Worm (Caenorhabditis elegans) whole organism, L3 larva: Measurements from ENCODE around the gene ZK470.1.
A peak's percentile ranks its signal among the peaks of the same experiment; 100 is the strongest.

Experiments
- R02D3.7 ChIP-seq: fragments of 150-350 bp; optimal IDR thresholded peaks from 2 replicates; lab custom pipeline; 2014; ENCODE audit warnings: missing biosample characterization, missing genetic modification characterization
- ZK546.5 ChIP-seq: sonication (generic microtip); optimal IDR thresholded peaks from 2 replicates; lab custom pipeline; 2017; ENCODE audit warnings: missing biosample characterization, missing genetic modification characterization
- aly-2 ChIP-seq: fragments of 150-350 bp; optimal IDR thresholded peaks from 2 replicates; lab custom pipeline; 2014; ENCODE audit warnings: missing biosample characterization, missing genetic modification characterization
- ama-1 ChIP-seq: fragments of 150-350 bp; optimal IDR thresholded peaks from 2 replicates; lab custom pipeline; 2018
- ceh-16 ChIP-seq: sonication (generic microtip); optimal IDR thresholded peaks from 2 replicates; lab custom pipeline; 2017; ENCODE audit warnings: missing biosample characterization, missing genetic modification characterization
- ceh-28 ChIP-seq: fragments of 150-350 bp; optimal IDR thresholded peaks from 2 replicates; lab custom pipeline; 2014; ENCODE audit warnings: missing biosample characterization, missing genetic modification reagents, missing genetic modification characterization
- ceh-82 ChIP-seq: fragments of 150-350 bp; optimal IDR thresholded peaks from 2 replicates; lab custom pipeline; 2014; ENCODE audit warnings: missing biosample characterization, missing genetic modification characterization
- ceh-9 ChIP-seq: sonication (generic microtip); optimal IDR thresholded peaks from 2 replicates; lab custom pipeline; 2018; ENCODE audit warnings: missing biosample characterization, missing genetic modification characterization
- egl-27 ChIP-seq: sonication (generic microtip); optimal IDR thresholded peaks from 4 replicates; lab custom pipeline; 2017; ENCODE audit warnings: missing biosample characterization, missing genetic modification reagents, missing genetic modification characterization
- egl-5 ChIP-seq: fragments of 150-350 bp; optimal IDR thresholded peaks from 2 replicates; lab custom pipeline; 2017; ENCODE audit warnings: missing biosample characterization, missing genetic modification reagents, missing genetic modification characterization, inconsistent platforms
- elt-1 ChIP-seq: fragments of 150-350 bp; optimal IDR thresholded peaks from 2 replicates; lab custom pipeline; 2014; ENCODE audit warnings: missing biosample characterization, missing genetic modification characterization
- elt-3 ChIP-seq, 3 experiments: fragments of 150-350 bp in 1 of 3; sonication (generic microtip) in 2 of 3; optimal IDR thresholded peaks; 2 replicates in 2 of 3; 4 replicates in 1 of 3; lab custom pipeline; 2014 to 2017; ENCODE audit warnings: missing biosample characterization in 3 of 3, missing genetic modification characterization in 3 of 3
- fkh-10 ChIP-seq: sonication (generic microtip); optimal IDR thresholded peaks from 2 replicates; lab custom pipeline; 2017; ENCODE audit warnings: missing biosample characterization, missing genetic modification reagents, missing genetic modification characterization
- fkh-2 ChIP-seq: fragments of 150-350 bp; optimal IDR thresholded peaks from 2 replicates; lab custom pipeline; 2014; ENCODE audit warnings: missing biosample characterization, missing genetic modification reagents, missing genetic modification characterization
- fos-1 ChIP-seq: fragments of 150-350 bp; optimal IDR thresholded peaks from 2 replicates; lab custom pipeline; 2014; ENCODE audit warnings: missing biosample characterization, missing genetic modification characterization
- lin-15B ChIP-seq: fragments of 150-350 bp; optimal IDR thresholded peaks from 2 replicates; lab custom pipeline; 2014; ENCODE audit warnings: missing biosample characterization, missing genetic modification characterization
- lin-39 ChIP-seq: fragments of 150-350 bp; optimal IDR thresholded peaks from 2 replicates; lab custom pipeline; 2018; ENCODE audit warnings: missing biosample characterization, missing genetic modification reagents, missing genetic modification characterization
- lsy-12 ChIP-seq: sonication (generic microtip); optimal IDR thresholded peaks from 2 replicates; lab custom pipeline; 2016; ENCODE audit warnings: mild to moderate bottlenecking, missing genetic modification characterization, missing compliant biosample characterization
- mml-1 ChIP-seq: fragments of 150-350 bp; sonication (generic microtip); optimal IDR thresholded peaks from 3 replicates; lab custom pipeline; 2014; ENCODE audit warnings: missing biosample characterization, missing genetic modification characterization
- nfya-1 ChIP-seq: sonication (generic microtip); optimal IDR thresholded peaks from 2 replicates; lab custom pipeline; 2017; ENCODE audit warnings: missing genetic modification characterization, mild to moderate bottlenecking, missing compliant biosample characterization, antibody characterized with exemption, moderate library complexity; ENCODE audit not compliant: insufficient read depth
- nhr-11 ChIP-seq: fragments of 150-350 bp; optimal IDR thresholded peaks from 2 replicates; lab custom pipeline; 2014; ENCODE audit warnings: missing biosample characterization, missing genetic modification characterization
- nhr-12 ChIP-seq: fragments of 150-350 bp; optimal IDR thresholded peaks from 2 replicates; lab custom pipeline; 2014; ENCODE audit warnings: missing biosample characterization, missing genetic modification characterization
- nhr-23 ChIP-seq: fragments of 150-350 bp; optimal IDR thresholded peaks from 2 replicates; lab custom pipeline; 2014; ENCODE audit warnings: missing biosample characterization, missing genetic modification reagents, missing genetic modification characterization
- nhr-237 ChIP-seq: fragments of 150-350 bp; optimal IDR thresholded peaks from 2 replicates; lab custom pipeline; 2014; ENCODE audit warnings: missing biosample characterization, missing genetic modification characterization
- nhr-25 ChIP-seq: sonication (generic microtip); optimal IDR thresholded peaks from 2 replicates; lab custom pipeline; 2017; ENCODE audit warnings: missing biosample characterization, missing genetic modification characterization
- nhr-28 ChIP-seq: fragments of 150-350 bp; optimal IDR thresholded peaks from 2 replicates; lab custom pipeline; 2014; ENCODE audit warnings: missing biosample characterization, missing genetic modification characterization
- nhr-43 ChIP-seq: sonication (generic microtip); optimal IDR thresholded peaks from 2 replicates; lab custom pipeline; 2016; ENCODE audit warnings: mild to moderate bottlenecking, missing genetic modification characterization, missing compliant biosample characterization; ENCODE audit not compliant: poor library complexity, severe bottlenecking
- nhr-67 ChIP-seq: fragments of 150-350 bp; optimal IDR thresholded peaks from 2 replicates; lab custom pipeline; 2014; ENCODE audit warnings: missing biosample characterization, missing genetic modification characterization
- nhr-76 ChIP-seq: fragments of 150-350 bp; sonication (generic microtip); optimal IDR thresholded peaks from 5 replicates; lab custom pipeline; 2014; ENCODE audit warnings: missing biosample characterization, missing genetic modification characterization
- nhr-77 ChIP-seq: fragments of 150-350 bp; optimal IDR thresholded peaks from 2 replicates; lab custom pipeline; 2014; ENCODE audit warnings: missing biosample characterization, missing genetic modification characterization
- pha-4 ChIP-seq: fragments of 150-350 bp; optimal IDR thresholded peaks from 2 replicates; lab custom pipeline; 2014; ENCODE audit warnings: missing biosample characterization, missing genetic modification reagents, missing genetic modification characterization
- sea-2 ChIP-seq: fragments of 150-350 bp; sonication (generic microtip); optimal IDR thresholded peaks from 4 replicates; lab custom pipeline; 2014; ENCODE audit warnings: missing biosample characterization, missing genetic modification reagents, missing genetic modification characterization
- skn-1 ChIP-seq: fragments of 150-350 bp; optimal IDR thresholded peaks from 2 replicates; lab custom pipeline; 2014; ENCODE audit warnings: missing biosample characterization, missing genetic modification characterization
- snpc-4 ChIP-seq: fragments of 150-350 bp; optimal IDR thresholded peaks from 2 replicates; lab custom pipeline; 2014; ENCODE audit warnings: missing biosample characterization, missing genetic modification characterization
- unc-39 ChIP-seq: sonication (generic microtip); optimal IDR thresholded peaks from 4 replicates; lab custom pipeline; 2017; ENCODE audit warnings: missing biosample characterization, missing genetic modification characterization
- unc-62 ChIP-seq: fragments of 150-350 bp; sonication (generic microtip); optimal IDR thresholded peaks from 4 replicates; lab custom pipeline; 2014; ENCODE audit warnings: missing biosample characterization, missing genetic modification reagents, missing genetic modification characterization
- zag-1 ChIP-seq: fragments of 150-350 bp; optimal IDR thresholded peaks from 2 replicates; lab custom pipeline; 2014; ENCODE audit warnings: missing biosample characterization, missing genetic modification characterization
- ztf-11 ChIP-seq: fragments of 150-350 bp; optimal IDR thresholded peaks from 2 replicates; lab custom pipeline; 2014; ENCODE audit warnings: missing biosample characterization, missing genetic modification characterization

Gene ZK470.1

ce11 chrX:4147600-4148448 is 15.7 kb upstream of the ZK470.1 start (continued):
- no peak for TF ChIP-seq unc-39 (tag; lab: Kevin White, UChicago)
- TF ChIP-seq ceh-28 (tag; lab: Kevin White, UChicago): no peak
- TF ChIP-seq nhr-67 (tag; lab: Kevin White, UChicago): no peak
- no peak for TF ChIP-seq lin-15B (tag; lab: Kevin White, UChicago)
- TF ChIP-seq snpc-4: no peak

- peak; percentile 16 for TF ChIP-seq nhr-43 (tag; lab: Kevin White, UChicago)
- TF ChIP-seq nhr-76 (tag; lab: Kevin White, UChicago): no peak
Observed at ce11 chrX:4148449-4149031, 15.0 kb upstream of the ZK470.1 start.

- TF ChIP-seq lsy-12 (tag; lab: Kevin White, UChicago): no peak
- no peak for TF ChIP-seq nhr-28 (tag; lab: Kevin White, UChicago)
- no peak for TF ChIP-seq nhr-76 (tag; lab: Kevin White, UChicago)
- TF ChIP-seq fos-1: no peak
- TF ChIP-seq, all 47 proteins: peak for 0
Observed at ce11 chrX:4151206-4151605, 12.3 kb upstream of the ZK470.1 start.

- no peak for TF ChIP-seq mml-1 (tag; lab: Kevin White, UChicago)
- peak; percentile 21 for TF ChIP-seq egl-5
- TF ChIP-seq nhr-11 (tag; lab: Kevin White, UChicago): no peak
- no peak for TF ChIP-seq R02D3.7 (tag; lab: Kevin White, UChicago)
- TF ChIP-seq nhr-12 (tag; lab: Kevin White, UChicago): no peak
Observed at ce11 chrX:4153343-4153742, 10.1 kb upstream of the ZK470.1 start, which contains the start of gene nck-1. TSS of gene nck-1 (minus strand) at chrX:4153443.

ce11 chrX:4154784-4155183 is 8.7 kb upstream of the ZK470.1 start:
- peak; percentile 82 for TF ChIP-seq egl-5
- TF ChIP-seq nfya-1 (tag; lab: Kevin White, UChicago): peak; percentile 24
- no peak for TF ChIP-seq nhr-67 (tag; lab: Kevin White, UChicago)
- TF ChIP-seq nhr-23 (tag; lab: Kevin White, UChicago): no peak
- peak; percentile 92 for TF ChIP-seq lin-39 (tag; lab: Kevin White, UChicago)

- no peak for TF ChIP-seq ceh-16 (tag; lab: Kevin White, UChicago)
- no peak for TF ChIP-seq skn-1 (tag; lab: Kevin White, UChicago)
- no peak for TF ChIP-seq nhr-28 (tag; lab: Kevin White, UChicago)
- TF ChIP-seq nhr-12 (tag; lab: Kevin White, UChicago): no peak
- no peak for TF ChIP-seq egl-5
- no peak for TF ChIP-seq elt-3 (tag; optimal IDR thresholded peaks at IDR 0.05; lab: Kevin White, UChicago)
- no peak for TF ChIP-seq ceh-9 (tag; lab: Kevin White, UChicago)
- TF ChIP-seq nhr-11 (tag; lab: Kevin White, UChicago): no peak
- TF ChIP-seq nhr-23 (tag; lab: Kevin White, UChicago): peak; percentile 25
- TF ChIP-seq lin-15B (tag; lab: Kevin White, UChicago): no peak
- no peak for TF ChIP-seq nhr-67 (tag; lab: Kevin White, UChicago)
- no peak for TF ChIP-seq ceh-82
- TF ChIP-seq elt-1 (tag; lab: Kevin White, UChicago): no peak
- no peak for TF ChIP-seq pha-4 (tag; lab: Kevin White, UChicago)
- no peak for TF ChIP-seq lsy-12 (tag; lab: Kevin White, UChicago)
- TF ChIP-seq nhr-76 (tag; lab: Kevin White, UChicago): no peak
- TF ChIP-seq ama-1 (lab: Kevin White, UChicago): peak; percentile 49
- no peak for TF ChIP-seq fkh-10 (GFP tag; lab: Kevin White, UChicago)
- TF ChIP-seq snpc-4: no peak
- no peak for TF ChIP-seq R02D3.7 (tag; lab: Kevin White, UChicago)
- TF ChIP-seq mml-1 (tag; lab: Kevin White, UChicago): no peak
- TF ChIP-seq ztf-11 (tag; lab: Kevin White, UChicago): no peak
- TF ChIP-seq nhr-77 (tag; lab: Kevin White, UChicago): no peak
- no peak for TF ChIP-seq unc-39 (tag; lab: Kevin White, UChicago)
- TF ChIP-seq nhr-43 (tag; lab: Kevin White, UChicago): no peak
- TF ChIP-seq unc-62 (GFP tag; lab: Kevin White, UChicago): peak; percentile 26
- TF ChIP-seq aly-2 (tag; lab: Kevin White, UChicago): no peak
- no peak for TF ChIP-seq ceh-28 (tag; lab: Kevin White, UChicago)
- TF ChIP-seq fos-1: no peak
- no peak for TF ChIP-seq nhr-25 (tag; lab: Kevin White, UChicago)
- TF ChIP-seq ZK546.5 (tag; lab: Kevin White, UChicago): no peak
- no peak for TF ChIP-seq nhr-237
- TF ChIP-seq lin-39 (tag; lab: Kevin White, UChicago): peak; percentile 56
- no peak for TF ChIP-seq egl-27 (tag; lab: Kevin White, UChicago)
- no peak for TF ChIP-seq fkh-2 (tag; lab: Kevin White, UChicago)
- no peak for TF ChIP-seq zag-1 (tag; lab: Kevin White, UChicago)
- no peak for TF ChIP-seq sea-2 (GFP tag; lab: Kevin White, UChicago)
Observed at ce11 chrX:4157896-4158295, 5.6 kb upstream of the ZK470.1 start.
